Worm (Caenorhabditis elegans): ENCODE results near the gene T02C1.2.

T02C1.2 gene

DNA sequence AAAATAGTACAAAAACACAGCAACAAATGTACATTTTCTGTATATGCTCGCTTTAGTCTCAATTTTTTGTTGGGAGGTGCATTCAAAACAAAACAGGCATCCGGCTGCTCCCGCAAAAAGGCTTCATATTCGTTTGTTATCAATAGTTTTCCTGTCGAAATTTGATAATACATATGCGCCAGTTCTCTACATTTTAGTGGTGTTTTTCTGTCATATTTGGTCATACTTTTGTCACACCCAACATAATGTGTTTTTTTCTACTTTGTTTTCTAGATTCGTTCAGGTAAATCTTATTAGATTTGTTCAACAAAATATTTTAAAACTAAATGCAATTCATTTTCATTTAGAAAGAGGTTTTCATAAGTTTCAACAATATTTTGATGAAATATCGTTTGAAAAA is 7.7 kb downstream of the T02C1.2 start:
- TF ChIP-seq nhr-77 (tag; optimal IDR thresholded peaks at IDR 0.05) (no peak), elt-2 (tag; optimal IDR thresholded peaks at IDR 0.05) (peak; percentile 46)

DNA sequence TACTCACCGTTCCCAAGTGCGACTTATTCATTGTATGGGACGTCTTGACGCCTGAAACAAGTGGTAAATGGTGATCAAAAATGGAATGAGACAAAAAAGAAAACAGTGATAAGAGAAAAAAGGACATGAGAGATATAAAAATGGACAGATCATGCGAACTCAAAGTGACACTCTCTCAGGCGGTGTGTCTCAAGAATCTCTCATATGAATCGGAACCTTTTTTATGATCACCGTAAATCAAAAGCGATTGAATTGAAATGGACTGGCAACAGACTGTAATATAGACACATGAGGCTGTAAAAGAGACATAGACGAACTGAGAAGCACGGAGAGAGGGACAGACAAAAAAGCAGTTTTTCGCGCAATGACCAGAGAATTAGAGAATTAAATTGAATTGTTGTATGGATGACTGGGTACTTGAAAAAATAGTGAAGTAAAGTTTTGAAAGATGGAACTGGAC is 18.2 kb downstream of the T02C1.2 start, which contains the start of gene clip-1:
clip-1 (minus strand) TSS at position 51 of the 460 bp plus-strand sequence.
- peak; percentile 23 for TF ChIP-seq nhr-43 (tag; optimal IDR thresholded peaks at IDR 0.05; ENCODE audit: poor library complexity, severe bottlenecking)
- peak; percentile 24 for TF ChIP-seq nhr-23 (tag; optimal IDR thresholded peaks at IDR 0.05)
- no peak for TF ChIP-seq ama-1 (optimal IDR thresholded peaks at IDR 0.05)
- peak; percentile 36 for TF ChIP-seq pha-4 (tag; optimal IDR thresholded peaks at IDR 0.05)
- TF ChIP-seq nfya-1 (tag; optimal IDR thresholded peaks at IDR 0.05; ENCODE audit: insufficient read depth) = peak; percentile 6
- TF ChIP-seq elt-2 (tag; optimal IDR thresholded peaks at IDR 0.05) = peak; percentile 15
- TF ChIP-seq lsy-12 (tag; optimal IDR thresholded peaks at IDR 0.05) = no peak
- peak; percentile 53 for TF ChIP-seq nhr-25 (tag; optimal IDR thresholded peaks at IDR 0.05)

DNA sequence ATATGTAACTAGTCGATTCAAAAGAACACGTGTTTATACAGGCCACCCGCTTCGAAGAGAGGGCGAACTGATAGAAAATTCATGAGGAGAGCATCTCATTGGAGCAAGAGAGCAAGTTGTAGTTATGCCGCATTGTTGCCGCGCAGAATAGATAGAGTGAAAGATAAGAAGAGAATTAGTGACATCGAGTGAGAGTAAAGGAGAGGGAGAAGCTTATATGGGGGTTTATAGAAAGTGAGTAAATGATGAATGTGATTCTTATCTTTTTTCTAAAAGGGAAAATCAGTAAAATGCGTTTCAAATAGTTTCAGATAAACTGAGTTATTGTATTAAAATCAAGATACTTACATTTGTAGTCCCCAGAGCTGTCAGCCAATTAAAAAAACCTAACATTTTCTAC is 19.4 kb downstream of the T02C1.2 start:
- TF ChIP-seq elt-1 (tag; optimal IDR thresholded peaks at IDR 0.05) = peak; percentile 88
- TF ChIP-seq unc-39 (tag; optimal IDR thresholded peaks at IDR 0.05) = no peak
- peak; percentile 65 for TF ChIP-seq elt-2 (tag; optimal IDR thresholded peaks at IDR 0.05)
- no peak for TF ChIP-seq nhr-28 (tag; optimal IDR thresholded peaks at IDR 0.05)
- no peak for TF ChIP-seq elt-3 (tag; optimal IDR thresholded peaks at IDR 0.05)
- no peak for TF ChIP-seq ceh-28 (tag; optimal IDR thresholded peaks at IDR 0.05)
- no peak for TF ChIP-seq egl-27 (tag; optimal IDR thresholded peaks at IDR 0.05)
- TF ChIP-seq sea-2 (GFP tag; optimal IDR thresholded peaks at IDR 0.05) = no peak
- no peak for TF ChIP-seq fkh-2 (tag; optimal IDR thresholded peaks at IDR 0.05)
- no peak for TF ChIP-seq tbx-2 (tag; optimal IDR thresholded peaks at IDR 0.05)
- TF ChIP-seq nfya-1 (tag; optimal IDR thresholded peaks at IDR 0.05; ENCODE audit: insufficient read depth) = peak; percentile 13
- no peak for TF ChIP-seq jun-1 (tag; optimal IDR thresholded peaks at IDR 0.05)
- no peak for TF ChIP-seq fos-1 (tag; optimal IDR thresholded peaks at IDR 0.05)
- TF ChIP-seq hmg-11 (tag; optimal IDR thresholded peaks at IDR 0.05) = no peak
- TF ChIP-seq pha-4 (tag; optimal IDR thresholded peaks at IDR 0.05) = peak; percentile 11
- TF ChIP-seq fkh-10 (GFP tag; optimal IDR thresholded peaks at IDR 0.05) = no peak
- TF ChIP-seq nhr-67 (tag; optimal IDR thresholded peaks at IDR 0.05) = no peak
- TF ChIP-seq pqm-1 (tag; optimal IDR thresholded peaks at IDR 0.05) = peak; percentile 23
- TF ChIP-seq ztf-4 (tag; optimal IDR thresholded peaks at IDR 0.05) = no peak
- no peak for TF ChIP-seq ama-1 (optimal IDR thresholded peaks at IDR 0.05)
- TF ChIP-seq nhr-43 (tag; optimal IDR thresholded peaks at IDR 0.05; ENCODE audit: poor library complexity, severe bottlenecking) = no peak

DNA sequence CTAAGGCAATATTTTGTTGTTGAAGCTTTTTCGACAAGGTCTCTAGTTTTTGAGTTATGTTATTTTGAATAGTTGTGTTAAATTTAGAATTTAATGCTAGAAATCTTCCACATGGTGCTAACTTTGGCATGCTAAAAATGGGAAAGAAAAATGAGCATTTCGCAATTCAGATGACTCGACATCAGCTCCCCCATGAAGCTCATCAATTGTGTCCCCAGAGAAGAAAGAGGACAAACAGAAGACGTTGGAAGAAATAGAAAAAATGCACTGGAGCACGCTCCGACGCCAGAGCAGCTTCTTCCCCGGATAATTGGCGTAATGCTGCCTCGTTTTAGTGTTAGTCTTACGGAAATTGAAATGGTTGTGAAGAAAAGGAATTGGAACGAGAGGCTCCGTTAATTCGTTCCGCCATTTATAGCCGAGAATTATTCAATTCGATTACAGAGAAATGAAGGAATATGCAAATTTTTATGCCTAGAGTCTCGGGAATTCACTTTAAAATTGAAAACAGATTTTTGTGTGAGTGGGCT is 20.6 kb downstream of the T02C1.2 start:
- TF ChIP-seq lin-15B (tag; optimal IDR thresholded peaks at IDR 0.05) = no peak
- no peak for TF ChIP-seq ceh-82 (tag; optimal IDR thresholded peaks at IDR 0.05)
- TF ChIP-seq ztf-4 (tag; optimal IDR thresholded peaks at IDR 0.05) = no peak
- TF ChIP-seq fos-1 (tag; optimal IDR thresholded peaks at IDR 0.05) = no peak
- TF ChIP-seq nhr-237 (tag; optimal IDR thresholded peaks at IDR 0.05) = no peak
- no peak for TF ChIP-seq daf-12 (tag; optimal IDR thresholded peaks at IDR 0.05)
- peak; percentile 59 for TF ChIP-seq lin-39 (tag; optimal IDR thresholded peaks at IDR 0.05)
- no peak for TF ChIP-seq eor-1 (tag; optimal IDR thresholded peaks at IDR 0.05)
- no peak for TF ChIP-seq ZK546.5 (tag; optimal IDR thresholded peaks at IDR 0.05)
- no peak for TF ChIP-seq nhr-12 (tag; optimal IDR thresholded peaks at IDR 0.05)
- TF ChIP-seq nhr-23 (tag; optimal IDR thresholded peaks at IDR 0.05) = no peak
- no peak for TF ChIP-seq nhr-67 (tag; optimal IDR thresholded peaks at IDR 0.05)
- TF ChIP-seq R02D3.7 (tag; optimal IDR thresholded peaks at IDR 0.05) = no peak
- peak; percentile 15 for TF ChIP-seq nfya-1 (tag; optimal IDR thresholded peaks at IDR 0.05; ENCODE audit: insufficient read depth)
- TF ChIP-seq skn-1 (tag; optimal IDR thresholded peaks at IDR 0.05) = no peak
- no peak for TF ChIP-seq ztf-11 (tag; optimal IDR thresholded peaks at IDR 0.05)
- no peak for TF ChIP-seq egl-27 (tag; optimal IDR thresholded peaks at IDR 0.05)
- TF ChIP-seq unc-62 (GFP tag; optimal IDR thresholded peaks at IDR 0.05) = no peak
